Worm (Caenorhabditis elegans): ENCODE measurements around the gene gldi-10.
"Not testable (repeated sequence)": the region's sequence is repeated elsewhere in the genome, so short reads cannot be mapped to it uniquely, and the experiment has no call there.

- TF ChIP-seq ham-2 (GFP tag; optimal IDR thresholded peaks at IDR 0.05); snpc-4 (tag; optimal IDR thresholded peaks at IDR 0.05); sptf-1 (tag; optimal IDR thresholded peaks at IDR 0.05); ztf-11 (tag; optimal IDR thresholded peaks at IDR 0.05); mls-2 (tag; optimal IDR thresholded peaks at IDR 0.05); ceh-39 (tag; optimal IDR thresholded peaks at IDR 0.05); nhr-28 (tag; optimal IDR thresholded peaks at IDR 0.05); blmp-1 (tag; optimal IDR thresholded peaks at IDR 0.05); unc-62 (GFP tag; optimal IDR thresholded peaks at IDR 0.05); nhr-237 (tag; optimal IDR thresholded peaks at IDR 0.05); lin-13 (tag; optimal IDR thresholded peaks at IDR 0.05); elt-3 (tag; optimal IDR thresholded peaks at IDR 0.05); cnd-1 (tag; optimal IDR thresholded peaks at IDR 0.05); unc-39 (tag; optimal IDR thresholded peaks at IDR 0.05): not testable (repeated sequence)
Observed at ce11 chrIV:9067277-9068197, 31.5 kb upstream of the gldi-10 start.
